Fruit fly (Drosophila melanogaster) whole organism, embryonic: ENCODE measurements around the gene CG2747.
A peak's percentile ranks its signal among the peaks of the same experiment; 100 is the strongest.
"Not testable (repeated sequence)": the region's sequence is repeated elsewhere in the genome, so short reads cannot be mapped to it uniquely, and the experiment has no call there.

Source experiments
- Ada2b ChIP-seq: fragments of 200-800 bp; sonication (Bioruptor generic); IDR thresholded peaks from 2 replicates; pipeline ENCODE4 v1.3.6; 2022; ENCODE audit warnings: missing biosample characterization, missing genetic modification characterization
- Adf1 ChIP-seq: fragments of 200-800 bp; sonication (Bioruptor generic); IDR thresholded peaks from 2 replicates; pipeline ENCODE4 v1.3.6; 2022; ENCODE audit warnings: missing biosample characterization, missing genetic modification characterization
- CG10979 ChIP-seq: fragments of 200-800 bp; sonication (Bioruptor generic); optimal IDR thresholded peaks from 2 replicates; lab custom pipeline; 2018; ENCODE audit warnings: missing biosample characterization, mild to moderate bottlenecking, missing genetic modification characterization, moderate library complexity
- CG11695 ChIP-seq: fragments of 200-800 bp; sonication (Bioruptor generic); IDR thresholded peaks from 3 replicates; pipeline ENCODE4 v1.3.6; 2022; ENCODE audit warnings: missing biosample characterization, missing genetic modification characterization
- CG11696 ChIP-seq: fragments of 200-800 bp; sonication (Bioruptor generic); IDR thresholded peaks from 2 replicates; pipeline ENCODE4 v1.3.6; 2022; ENCODE audit warnings: missing biosample characterization, missing genetic modification characterization
- CG14441 ChIP-seq: fragments of 200-800 bp; sonication (Bioruptor generic); IDR thresholded peaks from 2 replicates; pipeline ENCODE4 v1.3.6; 2022; ENCODE audit warnings: missing biosample characterization, missing genetic modification characterization
- CG1603 ChIP-seq: fragments of 200-800 bp; sonication (Bioruptor generic); optimal IDR thresholded peaks from 2 replicates; lab custom pipeline; 2019; ENCODE audit warnings: missing biosample characterization, mild to moderate bottlenecking, missing genetic modification characterization, moderate library complexity
- CG2875 ChIP-seq: fragments of 200-800 bp; sonication (Bioruptor generic); optimal IDR thresholded peaks from 2 replicates; lab custom pipeline; 2017; ENCODE audit warnings: missing biosample characterization, mild to moderate bottlenecking, missing genetic modification characterization, missing genetic modification reagents
- CG3163 ChIP-seq: fragments of 200-800 bp; sonication (Bioruptor generic); optimal IDR thresholded peaks from 3 replicates; lab custom pipeline; 2016; ENCODE audit warnings: missing biosample characterization, missing genetic modification characterization
- CG32532 ChIP-seq: fragments of 200-800 bp; sonication (Bioruptor generic); IDR thresholded peaks from 2 replicates; pipeline ENCODE4 v1.3.6; 2022; ENCODE audit warnings: missing biosample characterization, missing genetic modification characterization
- CG33213 ChIP-seq: fragments of 200-800 bp; sonication (Bioruptor generic); optimal IDR thresholded peaks from 3 replicates; lab custom pipeline; 2016; ENCODE audit warnings: missing biosample characterization, missing genetic modification characterization
- CG3838 ChIP-seq: fragments of 200-800 bp; sonication (Bioruptor generic); optimal IDR thresholded peaks from 3 replicates; lab custom pipeline; 2016; ENCODE audit warnings: missing biosample characterization, missing genetic modification characterization
- CG4424 ChIP-seq: fragments of 200-800 bp; sonication (Bioruptor generic); optimal IDR thresholded peaks from 3 replicates; lab custom pipeline; 2016; ENCODE audit warnings: missing biosample characterization, missing genetic modification characterization
- CG7745 ChIP-seq: fragments of 200-800 bp; sonication (Bioruptor generic); optimal IDR thresholded peaks from 2 replicates; lab custom pipeline; 2018; ENCODE audit warnings: missing biosample characterization, mild to moderate bottlenecking, missing genetic modification characterization, moderate library complexity
- CG7987 ChIP-seq: fragments of 200-800 bp; sonication (Bioruptor generic); optimal IDR thresholded peaks from 2 replicates; lab custom pipeline; 2018; ENCODE audit warnings: missing biosample characterization, mild to moderate bottlenecking, missing genetic modification characterization, moderate library complexity
- CG8944 ChIP-seq: fragments of 200-800 bp; sonication (Bioruptor generic); optimal IDR thresholded peaks from 3 replicates; lab custom pipeline; 2016; ENCODE audit warnings: missing biosample characterization, missing genetic modification characterization
- CG9215 ChIP-seq: fragments of 200-800 bp; sonication (Bioruptor generic); IDR thresholded peaks from 2 replicates; pipeline ENCODE4 v1.3.6; 2022; ENCODE audit warnings: missing biosample characterization, missing genetic modification characterization
- Dbx ChIP-seq: fragments of 200-800 bp; sonication (Bioruptor generic); IDR thresholded peaks from 3 replicates; pipeline ENCODE4 v1.3.6; 2022; ENCODE audit warnings: missing biosample characterization, missing genetic modification characterization
- Dfd ChIP-seq, 2 experiments: fragments of >200 bp; optimal IDR thresholded peaks; 2 replicates each; lab custom pipeline; 2017; ENCODE audit warnings: missing biosample characterization in 2 of 2, missing genetic modification characterization in 2 of 2
- Dip2 ChIP-seq: fragments of 200-800 bp; sonication (Bioruptor generic); IDR thresholded peaks from 2 replicates; pipeline ENCODE4 v1.3.6; 2022; ENCODE audit warnings: missing biosample characterization, missing genetic modification characterization
- Drgx ChIP-seq: fragments of 200-800 bp; sonication (Bioruptor generic); IDR thresholded peaks from 2 replicates; pipeline ENCODE4 v1.3.6; 2022; ENCODE audit warnings: missing biosample characterization, missing genetic modification characterization
- E2f1 ChIP-seq: fragments of 200-800 bp; sonication (Bioruptor generic); IDR thresholded peaks from 2 replicates; pipeline ENCODE4 v1.3.6; 2022; ENCODE audit warnings: missing biosample characterization, missing genetic modification characterization
- HLH3B ChIP-seq: fragments of 200-800 bp; sonication (Bioruptor generic); IDR thresholded peaks from 2 replicates; pipeline ENCODE4 v1.3.6; 2022; ENCODE audit warnings: missing biosample characterization, missing genetic modification characterization
- HLH4C ChIP-seq: fragments of 200-800 bp; sonication (Bioruptor generic); IDR thresholded peaks from 3 replicates; pipeline ENCODE4 v1.3.6; 2022; ENCODE audit warnings: missing biosample characterization, missing genetic modification characterization; ENCODE audit not compliant: partially characterized antibody
- NC2α ChIP-seq: fragments of 200-800 bp; sonication (Bioruptor generic); optimal IDR thresholded peaks from 2 replicates; lab custom pipeline; 2016; ENCODE audit warnings: missing biosample characterization, missing genetic modification characterization
- Ptx1 ChIP-seq: fragments of 200-800 bp; sonication (Bioruptor generic); IDR thresholded peaks from 2 replicates; pipeline ENCODE4 v1.3.6; 2022; ENCODE audit warnings: missing biosample characterization, missing genetic modification characterization
- Side ChIP-seq: fragments of 200-800 bp; sonication (Bioruptor generic); optimal IDR thresholded peaks from 2 replicates; lab custom pipeline; 2016; ENCODE audit warnings: missing biosample characterization, missing genetic modification characterization
- Trl ChIP-seq, 3 experiments: fragments of >200 bp in 2 of 3; fragments of 200-800 bp in 1 of 3; sonication (Bioruptor generic) in 1 of 3; optimal IDR thresholded peaks; 2 replicates in 1 of 3; 3 replicates in 2 of 3; lab custom pipeline; 2016 to 2017; ENCODE audit warnings: missing biosample characterization in 1 of 3, missing genetic modification characterization in 1 of 3
- YL-1 ChIP-seq: fragments of 200-800 bp; sonication (Bioruptor generic); optimal IDR thresholded peaks from 3 replicates; lab custom pipeline; 2017; ENCODE audit warnings: missing biosample characterization, mild to moderate bottlenecking, missing genetic modification characterization
- corto ChIP-seq: fragments of 200-800 bp; sonication (Bioruptor generic); optimal IDR thresholded peaks from 2 replicates; lab custom pipeline; 2016; ENCODE audit warnings: missing biosample characterization, mild to moderate bottlenecking, missing genetic modification characterization, moderate library complexity
- cwo ChIP-seq: fragments of 200-800 bp; sonication (Bioruptor generic); optimal IDR thresholded peaks from 3 replicates; lab custom pipeline; 2017; ENCODE audit warnings: missing biosample characterization, missing genetic modification characterization, mild to moderate bottlenecking, moderate library complexity, missing genetic modification reagents
- dati ChIP-seq: fragments of 200-800 bp; sonication (Bioruptor generic); IDR thresholded peaks from 2 replicates; pipeline ENCODE4 v1.3.6; 2022; ENCODE audit warnings: missing biosample characterization, missing genetic modification characterization
- dysf ChIP-seq: fragments of 200-800 bp; sonication (Bioruptor generic); IDR thresholded peaks from 3 replicates; pipeline ENCODE4 v1.3.6; 2022; ENCODE audit warnings: missing biosample characterization, missing genetic modification characterization
- hkb ChIP-seq, 2 experiments: fragments of 200-800 bp in 1 of 2; fragments of >200 bp in 1 of 2; sonication (Bioruptor generic) in 1 of 2; IDR thresholded peaks in 1 of 2; optimal IDR thresholded peaks in 1 of 2; 2 replicates each; pipeline versions ENCODE4 v1.3.6 to Lab custom; 2017 to 2022; ENCODE audit warnings: missing biosample characterization in 1 of 2, missing genetic modification characterization in 1 of 2
- insv ChIP-seq, 2 experiments: fragments of 200-800 bp; sonication (Bioruptor generic); optimal IDR thresholded peaks; 3 replicates each; lab custom pipeline; 2016 to 2018; ENCODE audit warnings: missing biosample characterization in 2 of 2, missing genetic modification characterization in 2 of 2
- pan ChIP-seq, 4 experiments: fragments of >200 bp in 3 of 4; fragments of 200-800 bp in 1 of 4; sonication (Bioruptor generic) in 1 of 4; optimal IDR thresholded peaks in 3 of 4; IDR thresholded peaks in 1 of 4; 2 replicates each; pipeline versions ENCODE4 v1.3.6 to Lab custom; 2017 to 2022; ENCODE audit warnings: missing biosample characterization in 2 of 4, missing genetic modification characterization in 2 of 4, mixed read lengths in 1 of 4
- pfk ChIP-seq: fragments of 200-800 bp; sonication (Bioruptor generic); optimal IDR thresholded peaks from 2 replicates; lab custom pipeline; 2018; ENCODE audit warnings: missing biosample characterization, mild to moderate bottlenecking, missing genetic modification characterization, moderate library complexity
- prd ChIP-seq, 3 experiments: fragments of >200 bp in 2 of 3; fragments of 200-800 bp in 1 of 3; sonication (Bioruptor generic) in 1 of 3; optimal IDR thresholded peaks in 2 of 3; IDR thresholded peaks in 1 of 3; 2 replicates in 2 of 3; 3 replicates in 1 of 3; pipeline versions ENCODE4 v1.3.6 to Lab custom; 2017 to 2022; ENCODE audit warnings: missing biosample characterization in 1 of 3, missing genetic modification characterization in 1 of 3
- pzg ChIP-seq: fragments of 200-800 bp; sonication (Bioruptor generic); optimal IDR thresholded peaks from 3 replicates; lab custom pipeline; 2018; ENCODE audit warnings: missing biosample characterization, mild to moderate bottlenecking, missing genetic modification characterization, moderate library complexity
- ranshi ChIP-seq: fragments of 200-800 bp; sonication (Bioruptor generic); IDR thresholded peaks from 2 replicates; pipeline ENCODE4 v1.3.6; 2022; ENCODE audit warnings: missing biosample characterization, missing genetic modification characterization
- scrt ChIP-seq: fragments of 200-800 bp; sonication (Bioruptor generic); optimal IDR thresholded peaks from 2 replicates; lab custom pipeline; 2018; ENCODE audit warnings: missing biosample characterization, mild to moderate bottlenecking, missing genetic modification characterization, moderate library complexity
- tgo ChIP-seq: fragments of 200-800 bp; sonication (Bioruptor generic); IDR thresholded peaks from 3 replicates; pipeline ENCODE4 v1.3.6; 2022; ENCODE audit warnings: missing biosample characterization, missing genetic modification characterization
- tna ChIP-seq: fragments of 200-800 bp; sonication (Bioruptor generic); IDR thresholded peaks from 2 replicates; pipeline ENCODE4 v1.3.6; 2022; ENCODE audit warnings: missing biosample characterization, missing genetic modification characterization; ENCODE audit not compliant: partially characterized antibody
- vvl ChIP-seq: fragments of 200-800 bp; sonication (Bioruptor generic); IDR thresholded peaks from 2 replicates; pipeline ENCODE4 v1.3.6; 2022; ENCODE audit warnings: missing biosample characterization, missing genetic modification characterization
- zen ChIP-seq: fragments of 200-800 bp; sonication (Bioruptor generic); optimal IDR thresholded peaks from 3 replicates; lab custom pipeline; 2018; ENCODE audit warnings: missing biosample characterization, mild to moderate bottlenecking, missing genetic modification characterization, moderate library complexity
- zfh1 ChIP-seq: fragments of 200-800 bp; sonication (Bioruptor generic); IDR thresholded peaks from 3 replicates; pipeline ENCODE4 v1.3.6; 2022; ENCODE audit warnings: missing biosample characterization, missing genetic modification characterization

Gene CG2747

dm6 chr3R:7977011-7977925 is 53.3 kb downstream of the CG2747 start (continued):
- TF ChIP-seq Adf1 (GFP tag; lab: Robert Waterston, UW) (peak; percentile 45; the same call in 1 of the 2 replicates), CG10979 (tag; lab: Kevin White, UChicago) (peak; percentile 5), NC2α (GFP tag; lab: Kevin White, UChicago) (peak; percentile 42), CG2875 (GFP tag; lab: Kevin White, UChicago) (peak; percentile 36), CG3838 (GFP tag; lab: Kevin White, UChicago) (no peak), pzg (peak; percentile 98), CG7987 (GFP tag; lab: Kevin White, UChicago) (peak; percentile 36), cwo (GFP tag; lab: Kevin White, UChicago) (peak; percentile 6), HLH3B (GFP tag; lab: Robert Waterston, UW) (no peak), Dfd (GFP tag; optimal IDR thresholded peaks at IDR 0.05; lab: Kevin White, UChicago) (no peak), CG14441 (GFP tag; lab: Robert Waterston, UW) (no peak), scrt (GFP tag; lab: Kevin White, UChicago) (peak; percentile 65), HLH4C (no peak; the same call in 2 of the 3 replicates), tna (GFP tag; lab: Robert Waterston, UW) (no peak), CG7745 (tag; lab: Kevin White, UChicago) (no peak), Dip2 (GFP tag; lab: Robert Waterston, UW) (no peak), CG1603 (tag; lab: Kevin White, UChicago) (peak; percentile 90), CG8944 (no peak), pfk (GFP tag; lab: Kevin White, UChicago) (no peak), Side (GFP tag; lab: Kevin White, UChicago) (peak; percentile 2), CG3163 (GFP tag; lab: Kevin White, UChicago) (no peak), zen (peak; percentile 62), corto (peak; percentile 39), CG33213 (GFP tag; lab: Kevin White, UChicago) (peak; percentile 69), insv (GFP tag; optimal IDR thresholded peaks at IDR 0.05; lab: Kevin White, UChicago) (peak in 1 of 2 experiments; percentile 31), dati (GFP tag; lab: Robert Waterston, UW) (no peak), YL-1 (GFP tag; lab: Kevin White, UChicago) (peak; percentile 93), CG4424 (peak; percentile 3), vvl (GFP tag; lab: Robert Waterston, UW) (0 out of 2 replicates have a peak, but pooled peaks have one; percentile 47)

dm6 chr3R:7973906-7974305 is 56.7 kb downstream of the CG2747 start:
- peak; percentile 30; the same call in 1 of the 2 replicates for TF ChIP-seq CG9215 (GFP tag; lab: Robert Waterston, UW)
- not testable (repeated sequence) for TF ChIP-seq hkb (optimal IDR thresholded peaks at IDR 0.05; lab: Kevin White, UChicago); pan (optimal IDR thresholded peaks at IDR 0.05; lab: Kevin White, UChicago); Trl (GFP tag; optimal IDR thresholded peaks at IDR 0.05; lab: Kevin White, UChicago); prd (optimal IDR thresholded peaks at IDR 0.05; lab: Kevin White, UChicago)
- peak; percentile 64 for TF ChIP-seq hkb (GFP tag; IDR thresholded peaks at IDR 0.05; lab: Robert Waterston, UW)
- TF ChIP-seq pan (GFP tag; optimal IDR thresholded peaks at IDR 0.05 in 1 of 2, IDR thresholded peaks at IDR 0.05 in 1 of 2), result peak in 1 of 2 experiments; percentile 38
- TF ChIP-seq CG11695, result peak; percentile 59; the same call in 1 of the 3 replicates
- peak; percentile 70 for TF ChIP-seq Drgx (GFP tag; lab: Robert Waterston, UW)
- peak; percentile 67 for TF ChIP-seq Ptx1 (GFP tag; lab: Robert Waterston, UW)
- peak in 1 of 2 experiments; percentile 72 for TF ChIP-seq Trl (optimal IDR thresholded peaks at IDR 0.05; lab: Kevin White, UChicago)
- TF ChIP-seq vvl (GFP tag; lab: Robert Waterston, UW), result peak; percentile 57
- peak; percentile 72 for TF ChIP-seq CG32532
- TF ChIP-seq tgo (GFP tag; lab: Robert Waterston, UW), result peak; percentile 35; the same call in 1 of the 3 replicates
- peak; percentile 51 for TF ChIP-seq Ada2b
- peak; percentile 15; the same call in 1 of the 2 replicates for TF ChIP-seq CG11696 (GFP tag; lab: Robert Waterston, UW)
- peak; percentile 49; the same call in 2 of the 3 replicates for TF ChIP-seq prd (GFP tag; IDR thresholded peaks at IDR 0.05; lab: Robert Waterston, UW)
- TF ChIP-seq ranshi (GFP tag; lab: Robert Waterston, UW), result peak; percentile 64; the same call in 1 of the 2 replicates
- peak; percentile 58 for TF ChIP-seq E2f1 (GFP tag; lab: Robert Waterston, UW)
- TF ChIP-seq Dbx (GFP tag; lab: Robert Waterston, UW), result peak; percentile 43; the same call in 2 of the 3 replicates
- TF ChIP-seq zfh1 (GFP tag; lab: Robert Waterston, UW), result peak; percentile 42; the same call in 1 of the 3 replicates
- TF ChIP-seq dysf (GFP tag; lab: Robert Waterston, UW), result peak; percentile 68; the same call in 2 of the 3 replicates
- peak; percentile 40; the same call in 1 of the 2 replicates for TF ChIP-seq CG14441 (GFP tag; lab: Robert Waterston, UW)
